Fruit fly (Drosophila melanogaster) whole organism, embryonic: ENCODE measurements around the gene CG5921.

ENCODE experiments used
- Aef1 ChIP-seq: fragments of 200-800 bp; sonication (Bioruptor generic); IDR thresholded peaks from 3 replicates; pipeline ENCODE4 v1.3.6; 2022; ENCODE audit warnings: missing biosample characterization, missing genetic modification characterization
- B-H1 ChIP-seq: fragments of 200-800 bp; sonication (Bioruptor generic); IDR thresholded peaks from 3 replicates; pipeline ENCODE4 v1.3.6; 2022; ENCODE audit warnings: missing biosample characterization, missing genetic modification characterization
- CG10274 ChIP-seq: fragments of 200-800 bp; sonication (Bioruptor generic); optimal IDR thresholded peaks from 3 replicates; lab custom pipeline; 2017; ENCODE audit warnings: missing biosample characterization, mild to moderate bottlenecking, missing genetic modification characterization
- CG10543 ChIP-seq: fragments of 200-800 bp; sonication (Bioruptor generic); optimal IDR thresholded peaks from 3 replicates; lab custom pipeline; 2017; ENCODE audit warnings: missing biosample characterization, mild to moderate bottlenecking, missing genetic modification characterization, moderate library complexity
- CG10654 ChIP-seq: fragments of 200-800 bp; sonication (Bioruptor generic); optimal IDR thresholded peaks from 2 replicates; lab custom pipeline; 2016; ENCODE audit warnings: missing biosample characterization, missing genetic modification characterization
- CG11504 ChIP-seq: fragments of 200-800 bp; sonication (Bioruptor generic); optimal IDR thresholded peaks from 3 replicates; lab custom pipeline; 2019; ENCODE audit warnings: missing biosample characterization, mild to moderate bottlenecking, missing genetic modification characterization, moderate library complexity
- CG14667 ChIP-seq: fragments of 200-800 bp; sonication (Bioruptor generic); IDR thresholded peaks from 2 replicates; pipeline ENCODE4 v1.3.6; 2022; ENCODE audit warnings: missing biosample characterization, missing genetic modification characterization
- CG17802 ChIP-seq: fragments of 200-800 bp; sonication (Bioruptor generic); optimal IDR thresholded peaks from 2 replicates; lab custom pipeline; 2018; ENCODE audit warnings: missing biosample characterization, mild to moderate bottlenecking, missing genetic modification characterization, moderate library complexity
- CG18262 ChIP-seq: fragments of 200-800 bp; optimal IDR thresholded peaks from 3 replicates; lab custom pipeline; 2019; ENCODE audit warnings: missing biosample characterization, mild to moderate bottlenecking, missing genetic modification characterization, moderate library complexity
- CG1832 ChIP-seq: fragments of 200-800 bp; sonication (Bioruptor generic); optimal IDR thresholded peaks from 2 replicates; lab custom pipeline; 2017; ENCODE audit warnings: missing biosample characterization, mild to moderate bottlenecking, missing genetic modification characterization, inconsistent platforms
- CG2129 ChIP-seq: fragments of 200-800 bp; sonication (Bioruptor generic); IDR thresholded peaks from 2 replicates; pipeline ENCODE4 v1.3.6; 2022; ENCODE audit warnings: missing biosample characterization, missing genetic modification characterization; ENCODE audit not compliant: partially characterized antibody
- CG2202 ChIP-seq: fragments of 200-800 bp; sonication (Bioruptor generic); optimal IDR thresholded peaks from 2 replicates; lab custom pipeline; 2018; ENCODE audit warnings: missing biosample characterization, mild to moderate bottlenecking, missing genetic modification characterization
- CG2889 ChIP-seq: fragments of 200-800 bp; sonication (Bioruptor generic); IDR thresholded peaks from 3 replicates; pipeline ENCODE4 v1.3.6; 2022; ENCODE audit warnings: missing biosample characterization, missing genetic modification characterization
- CG32772 ChIP-seq: fragments of 200-800 bp; sonication (Bioruptor generic); IDR thresholded peaks from 2 replicates; pipeline ENCODE4 v1.3.6; 2022; ENCODE audit warnings: missing biosample characterization, missing genetic modification characterization
- CG34224 ChIP-seq: fragments of 200-800 bp; sonication (Bioruptor generic); IDR thresholded peaks from 3 replicates; pipeline ENCODE4 v1.3.6; 2022; ENCODE audit warnings: missing biosample characterization, missing genetic modification characterization; ENCODE audit not compliant: partially characterized antibody
- CG4328 ChIP-seq: fragments of 200-800 bp; sonication (Bioruptor generic); optimal IDR thresholded peaks from 3 replicates; lab custom pipeline; 2017; ENCODE audit warnings: missing biosample characterization, missing genetic modification reagents, missing genetic modification characterization
- CG6254 ChIP-seq: fragments of 200-800 bp; sonication (Bioruptor generic); optimal IDR thresholded peaks from 3 replicates; lab custom pipeline; 2017; ENCODE audit warnings: mild to moderate bottlenecking, missing biosample characterization, missing genetic modification reagents, missing genetic modification characterization
- CG7928 ChIP-seq: fragments of 200-800 bp; sonication (Bioruptor generic); optimal IDR thresholded peaks from 2 replicates; lab custom pipeline; 2017; ENCODE audit warnings: missing biosample characterization, mild to moderate bottlenecking, missing genetic modification characterization
- CG7963 ChIP-seq: fragments of 200-800 bp; sonication (Bioruptor generic); IDR thresholded peaks from 3 replicates; pipeline ENCODE4 v1.3.6; 2022; ENCODE audit warnings: missing biosample characterization, missing genetic modification characterization; ENCODE audit not compliant: partially characterized antibody
- CG9215 ChIP-seq: fragments of 200-800 bp; sonication (Bioruptor generic); IDR thresholded peaks from 2 replicates; pipeline ENCODE4 v1.3.6; 2022; ENCODE audit warnings: missing biosample characterization, missing genetic modification characterization
- CG9437 ChIP-seq: fragments of 200-800 bp; sonication (Bioruptor generic); optimal IDR thresholded peaks from 2 replicates; lab custom pipeline; 2018; ENCODE audit warnings: missing biosample characterization, mild to moderate bottlenecking, missing genetic modification characterization
- Dfd ChIP-seq, 2 experiments: fragments of >200 bp; optimal IDR thresholded peaks; 2 replicates each; lab custom pipeline; 2017; ENCODE audit warnings: missing biosample characterization in 2 of 2, missing genetic modification characterization in 2 of 2
- Drgx ChIP-seq: fragments of 200-800 bp; sonication (Bioruptor generic); IDR thresholded peaks from 2 replicates; pipeline ENCODE4 v1.3.6; 2022; ENCODE audit warnings: missing biosample characterization, missing genetic modification characterization
- E2f2 ChIP-seq: fragments of 200-800 bp; sonication (Bioruptor generic); IDR thresholded peaks from 2 replicates; pipeline ENCODE4 v1.3.6; 2022; ENCODE audit warnings: missing biosample characterization, missing genetic modification characterization
- Ets65A ChIP-seq: fragments of 200-800 bp; sonication (Bioruptor generic); peaks from one replicate; lab custom pipeline; 2016; ENCODE audit warnings: missing biosample characterization, missing genetic modification characterization
- Fer1 ChIP-seq: fragments of 200-800 bp; sonication (Bioruptor generic); optimal IDR thresholded peaks from 2 replicates; lab custom pipeline; 2017; ENCODE audit warnings: missing biosample characterization, mild to moderate bottlenecking, missing genetic modification characterization
- Fer3 ChIP-seq: fragments of 200-800 bp; sonication (Bioruptor generic); optimal IDR thresholded peaks from 2 replicates; lab custom pipeline; 2018; ENCODE audit warnings: missing biosample characterization, mild to moderate bottlenecking, missing genetic modification characterization, moderate library complexity
- HHEX ChIP-seq: fragments of 200-800 bp; sonication (Bioruptor generic); optimal IDR thresholded peaks from 3 replicates; lab custom pipeline; 2017; ENCODE audit warnings: missing biosample characterization, mild to moderate bottlenecking, missing genetic modification characterization, missing genetic modification reagents
- Hr51 ChIP-seq, 2 experiments: fragments of 200-800 bp; sonication (Bioruptor generic); optimal IDR thresholded peaks; 2 replicates in 1 of 2; 3 replicates in 1 of 2; lab custom pipeline; 2016 to 2018; ENCODE audit warnings: missing biosample characterization in 2 of 2, missing genetic modification characterization in 2 of 2, mild to moderate bottlenecking in 1 of 2, moderate library complexity in 1 of 2
- MBD-R2 ChIP-seq: fragments of 200-800 bp; sonication (Bioruptor generic); IDR thresholded peaks from 2 replicates; pipeline ENCODE4 v1.3.6; 2022; ENCODE audit warnings: missing biosample characterization, missing genetic modification characterization
- NC2α ChIP-seq: fragments of 200-800 bp; sonication (Bioruptor generic); optimal IDR thresholded peaks from 2 replicates; lab custom pipeline; 2016; ENCODE audit warnings: missing biosample characterization, missing genetic modification characterization
- Rx ChIP-seq: fragments of 200-800 bp; sonication (Bioruptor generic); IDR thresholded peaks from 2 replicates; pipeline ENCODE4 v1.3.6; 2022; ENCODE audit warnings: missing biosample characterization, missing genetic modification characterization
- Sin3A ChIP-seq: fragments of >200 bp; optimal IDR thresholded peaks from 2 replicates; lab custom pipeline; 2018
- aop ChIP-seq: fragments of 200-800 bp; sonication (Bioruptor generic); IDR thresholded peaks from 2 replicates; pipeline ENCODE4 v1.3.6; 2022; ENCODE audit warnings: missing biosample characterization, missing genetic modification characterization
- bab2 ChIP-seq: fragments of 200-800 bp; sonication (Bioruptor generic); optimal IDR thresholded peaks from 2 replicates; lab custom pipeline; 2016; ENCODE audit warnings: missing biosample characterization, missing genetic modification characterization
- bcd ChIP-seq: fragments of 200-800 bp; sonication (Bioruptor generic); optimal IDR thresholded peaks from 2 replicates; lab custom pipeline; 2017; ENCODE audit warnings: missing biosample characterization, mild to moderate bottlenecking, missing genetic modification characterization
- chif ChIP-seq, 2 experiments: fragments of 200-800 bp; sonication (Bioruptor generic); optimal IDR thresholded peaks; 3 replicates each; lab custom pipeline; 2016; ENCODE audit warnings: missing biosample characterization in 2 of 2, missing genetic modification characterization in 2 of 2
- crc ChIP-seq: fragments of 200-800 bp; sonication (Bioruptor generic); optimal IDR thresholded peaks from 2 replicates; lab custom pipeline; 2016; ENCODE audit warnings: missing biosample characterization, missing genetic modification characterization
- hb ChIP-seq: fragments of 200-800 bp; sonication (Bioruptor generic); IDR thresholded peaks from 3 replicates; pipeline ENCODE4 v1.3.6; 2022; ENCODE audit warnings: missing biosample characterization, missing genetic modification characterization; ENCODE audit not compliant: partially characterized antibody
- odd ChIP-seq: fragments of 200-800 bp; sonication (Bioruptor generic); optimal IDR thresholded peaks from 2 replicates; lab custom pipeline; 2017; ENCODE audit warnings: missing biosample characterization, mild to moderate bottlenecking, missing genetic modification characterization
- pb ChIP-seq: fragments of 200-800 bp; sonication (Bioruptor generic); optimal IDR thresholded peaks from 3 replicates; lab custom pipeline; 2016; ENCODE audit warnings: missing biosample characterization, missing genetic modification characterization
- pnt ChIP-seq: fragments of 200-800 bp; sonication (Bioruptor generic); optimal IDR thresholded peaks from 3 replicates; lab custom pipeline; 2016; ENCODE audit warnings: missing biosample characterization, missing genetic modification characterization
- prd ChIP-seq, 3 experiments: fragments of >200 bp in 2 of 3; fragments of 200-800 bp in 1 of 3; sonication (Bioruptor generic) in 1 of 3; optimal IDR thresholded peaks in 2 of 3; IDR thresholded peaks in 1 of 3; 2 replicates in 2 of 3; 3 replicates in 1 of 3; pipeline versions ENCODE4 v1.3.6 to Lab custom; 2017 to 2022; ENCODE audit warnings: missing biosample characterization in 1 of 3, missing genetic modification characterization in 1 of 3
- pum ChIP-seq: fragments of 200-800 bp; sonication (Bioruptor generic); optimal IDR thresholded peaks from 2 replicates; lab custom pipeline; 2016; ENCODE audit warnings: missing biosample characterization, missing genetic modification characterization
- repo ChIP-seq: fragments of 200-800 bp; sonication (Bioruptor generic); optimal IDR thresholded peaks from 2 replicates; lab custom pipeline; 2016; ENCODE audit warnings: missing biosample characterization, missing genetic modification characterization
- salm ChIP-seq: fragments of 200-800 bp; sonication (Bioruptor generic); optimal IDR thresholded peaks from 2 replicates; lab custom pipeline; 2018; ENCODE audit warnings: missing biosample characterization, mild to moderate bottlenecking, missing genetic modification characterization
- shn ChIP-seq: fragments of 200-800 bp; sonication (Bioruptor generic); optimal IDR thresholded peaks from 3 replicates; lab custom pipeline; 2016; ENCODE audit warnings: missing biosample characterization, missing genetic modification characterization
- tx ChIP-seq: fragments of 200-800 bp; sonication (Bioruptor generic); optimal IDR thresholded peaks from 2 replicates; lab custom pipeline; 2016; ENCODE audit warnings: missing biosample characterization, missing genetic modification characterization
- unpg ChIP-seq: fragments of 200-800 bp; sonication (Bioruptor generic); optimal IDR thresholded peaks from 3 replicates; lab custom pipeline; 2018; ENCODE audit warnings: missing biosample characterization, mild to moderate bottlenecking, missing genetic modification characterization, moderate library complexity
- wdn ChIP-seq: fragments of 200-800 bp; sonication (Bioruptor generic); IDR thresholded peaks from 2 replicates; pipeline ENCODE4 v1.3.6; 2022; ENCODE audit warnings: missing biosample characterization, missing genetic modification characterization
- wek ChIP-seq: fragments of 200-800 bp; sonication (Bioruptor generic); optimal IDR thresholded peaks from 3 replicates; lab custom pipeline; 2018; ENCODE audit warnings: missing biosample characterization, mild to moderate bottlenecking, missing genetic modification characterization, moderate library complexity

CG5921 gene

DNA sequence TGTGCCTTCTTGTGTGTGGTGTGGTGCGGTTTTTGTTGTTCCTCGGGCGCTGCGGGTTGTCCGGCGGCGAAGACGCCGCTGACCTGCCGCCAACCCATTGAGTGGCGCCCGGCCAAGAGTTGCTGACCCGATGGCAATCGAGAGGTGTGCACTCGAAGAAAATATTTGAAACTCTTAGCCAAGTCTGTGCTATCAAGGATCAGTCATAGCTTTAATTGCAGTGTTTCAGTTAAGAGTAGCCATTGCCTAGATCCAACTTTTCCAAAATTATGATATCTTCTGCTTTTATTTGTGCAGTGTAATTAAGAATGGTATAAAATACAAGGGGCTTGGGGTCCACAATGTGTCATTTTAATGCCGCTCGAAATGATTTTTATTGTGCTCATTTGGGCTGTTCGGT is 26.0 kb upstream of the CG5921 start (continued):
- TF ChIP-seq B-H1 (GFP tag; lab: Robert Waterston, UW): no peak
- TF ChIP-seq wek (GFP tag; lab: Kevin White, UChicago): no peak
- TF ChIP-seq bcd (GFP tag; lab: Kevin White, UChicago): no peak
- TF ChIP-seq odd (GFP tag; lab: Kevin White, UChicago): peak; percentile 5
- TF ChIP-seq Drgx: no peak
- TF ChIP-seq pb (GFP tag; lab: Kevin White, UChicago): peak; percentile 34
- TF ChIP-seq Rx (GFP tag; lab: Robert Waterston, UW): peak; percentile 40
- TF ChIP-seq repo (GFP tag; lab: Kevin White, UChicago): peak; percentile 55
- no peak for TF ChIP-seq MBD-R2 (GFP tag; lab: Robert Waterston, UW)
- peak; percentile 30 for TF ChIP-seq pnt (GFP tag; lab: Kevin White, UChicago)
- TF ChIP-seq Fer3: no peak
- TF ChIP-seq CG9437 (GFP tag; lab: Kevin White, UChicago): no peak
- no peak for TF ChIP-seq CG2889
- TF ChIP-seq Aef1 (GFP tag; lab: Robert Waterston, UW): no peak
- no peak for TF ChIP-seq CG7928 (GFP tag; lab: Kevin White, UChicago)
- peak; percentile 50 for TF ChIP-seq CG2202 (tag; lab: Kevin White, UChicago)
- TF ChIP-seq CG10654 (GFP tag; lab: Kevin White, UChicago): peak; percentile 40
- TF ChIP-seq wdn (GFP tag; lab: Robert Waterston, UW): no peak
- peak; percentile 14 to 71 for TF ChIP-seq chif (GFP tag; optimal IDR thresholded peaks at IDR 0.05; lab: Kevin White, UChicago)
- TF ChIP-seq crc (GFP tag; lab: Kevin White, UChicago): no peak
- no peak for TF ChIP-seq hb (GFP tag; lab: Robert Waterston, UW)
- peak; percentile 96 for TF ChIP-seq Ets65A (GFP tag; lab: Kevin White, UChicago)
- no peak for TF ChIP-seq CG1832 (GFP tag; lab: Kevin White, UChicago)
- no peak for TF ChIP-seq prd (optimal IDR thresholded peaks at IDR 0.05; lab: Kevin White, UChicago)
- TF ChIP-seq prd (GFP tag; IDR thresholded peaks at IDR 0.05; lab: Robert Waterston, UW): peak; percentile 56; the same call in 2 of the 3 replicates
- peak; percentile 75 for TF ChIP-seq CG18262 (tag; lab: Kevin White, UChicago)
- TF ChIP-seq CG10274 (GFP tag; lab: Kevin White, UChicago): no peak
- TF ChIP-seq Fer1 (GFP tag; lab: Kevin White, UChicago): no peak
- peak; percentile 24 for TF ChIP-seq pum (GFP tag; lab: Kevin White, UChicago)
- TF ChIP-seq Hr51 (GFP tag; optimal IDR thresholded peaks at IDR 0.05; lab: Kevin White, UChicago): peak in 1 of 2 experiments; percentile 15
- no peak for TF ChIP-seq CG34224 (GFP tag; lab: Robert Waterston, UW)
- no peak for TF ChIP-seq Sin3A (lab: Kevin White, UChicago)
- TF ChIP-seq CG2129 (GFP tag; lab: Robert Waterston, UW): no peak
- TF ChIP-seq shn (GFP tag; lab: Kevin White, UChicago): peak; percentile 22
- TF ChIP-seq CG4328 (GFP tag; lab: Kevin White, UChicago): no peak
- peak; percentile 64 for TF ChIP-seq unpg
- TF ChIP-seq aop (GFP tag; lab: Robert Waterston, UW): no peak
- peak; percentile 16 for TF ChIP-seq NC2α
- TF ChIP-seq CG11504: peak; percentile 21
- TF ChIP-seq CG7963: no peak
- peak; percentile 50 for TF ChIP-seq CG6254 (GFP tag; lab: Kevin White, UChicago)
- no peak for TF ChIP-seq Dfd (GFP tag; optimal IDR thresholded peaks at IDR 0.05; lab: Kevin White, UChicago)
- no peak; the same call in 1 of the 2 replicates for TF ChIP-seq CG32772 (GFP tag; lab: Robert Waterston, UW)
- TF ChIP-seq CG9215: no peak
- TF ChIP-seq bab2 (GFP tag; lab: Kevin White, UChicago): peak; percentile 35
- TF ChIP-seq CG17802 (tag; lab: Kevin White, UChicago): peak; percentile 28
- TF ChIP-seq HHEX (GFP tag; lab: Kevin White, UChicago): no peak
- TF ChIP-seq CG14667 (GFP tag; lab: Robert Waterston, UW): peak; percentile 43
- TF ChIP-seq E2f2 (GFP tag; lab: Robert Waterston, UW): no peak
- TF ChIP-seq salm: no peak
- no peak for TF ChIP-seq CG10543 (GFP tag; lab: Kevin White, UChicago)
- TF ChIP-seq tx (GFP tag; lab: Kevin White, UChicago): no peak
